Fruit fly (Drosophila melanogaster): ENCODE data around the gene ppk19.

ppk19 gene

dm6 chr3R:29699220-29699619 is 27.0 kb downstream of the ppk19 start (continued):
- TF ChIP-seq CG7839 (tag; optimal IDR thresholded peaks at IDR 0.05) (no peak), CG2199 (GFP tag; IDR thresholded peaks at IDR 0.05) (no peak), CG14050 (GFP tag; IDR thresholded peaks at IDR 0.05) (no peak), cato (GFP tag; optimal IDR thresholded peaks at IDR 0.05; ENCODE audit: borderline replicate concordance) (no peak), zfh1 (GFP tag; IDR thresholded peaks at IDR 0.05) (peak; percentile 72), CG4820 (GFP tag; optimal IDR thresholded peaks at IDR 0.05) (no peak), Eip74EF (GFP tag; optimal IDR thresholded peaks at IDR 0.05) (peak in 1 of 2 experiments; percentile 13), CG10366 (GFP tag; IDR thresholded peaks at IDR 0.05) (peak; percentile 35; the same call in 1 of the 2 replicates), toy (GFP tag; IDR thresholded peaks at IDR 0.05) (no peak), CG3163 (GFP tag; optimal IDR thresholded peaks at IDR 0.05) (no peak), CG1529 (GFP tag; optimal IDR thresholded peaks at IDR 0.05) (no peak), salm (tag; optimal IDR thresholded peaks at IDR 0.05) (peak; percentile 3), Dip2 (GFP tag; IDR thresholded peaks at IDR 0.05) (no peak), al (GFP tag; IDR thresholded peaks at IDR 0.05) (no peak), CG15696 (tag; optimal IDR thresholded peaks at IDR 0.05) (no peak), CG12299 (tag; optimal IDR thresholded peaks at IDR 0.05) (no peak), Tbp (GFP tag; optimal IDR thresholded peaks at IDR 0.05) (no peak), CkIIα-i1 (GFP tag; IDR thresholded peaks at IDR 0.05) (no peak), CG4617 (GFP tag; optimal IDR thresholded peaks at IDR 0.05; ENCODE audit: borderline replicate concordance) (no peak), cad (GFP tag; optimal IDR thresholded peaks at IDR 0.05) (no peak), Kr (GFP tag; optimal IDR thresholded peaks at IDR 0.05) (no peak), Doc3 (GFP tag; IDR thresholded peaks at IDR 0.05; ENCODE audit: partially characterized antibody) (no peak), Six4 (GFP tag; optimal IDR thresholded peaks at IDR 0.05) (no peak), CG9609 (GFP tag; optimal IDR thresholded peaks at IDR 0.05) (no peak), Neu2 (GFP tag; optimal IDR thresholded peaks at IDR 0.05; ENCODE audit: borderline replicate concordance) (no peak), PHDP (tag; optimal IDR thresholded peaks at IDR 0.05) (no peak), ttk (GFP tag; IDR thresholded peaks at IDR 0.05) (peak; percentile 66; the same call in 1 of the 2 replicates), nerfin-2 (GFP tag; IDR thresholded peaks at IDR 0.05; ENCODE audit: partially characterized antibody) (no peak), tio (GFP tag; optimal IDR thresholded peaks at IDR 0.05) (no peak), hth (optimal IDR thresholded peaks at IDR 0.05) (no peak), gce (GFP tag; IDR thresholded peaks at IDR 0.05) (no peak), CG16815 (GFP tag; optimal IDR thresholded peaks at IDR 0.05) (no peak), Rx (GFP tag; IDR thresholded peaks at IDR 0.05) (no peak; the same call in 1 of the 2 replicates), ac (GFP tag; optimal IDR thresholded peaks at IDR 0.05) (no peak), CG11093 (GFP tag; IDR thresholded peaks at IDR 0.05) (peak; percentile 41; the same call in 1 of the 3 replicates), ara (GFP tag; IDR thresholded peaks at IDR 0.05) (peak; percentile 76), bab2 (GFP tag; optimal IDR thresholded peaks at IDR 0.05) (peak; percentile 37), CG13424 (tag; optimal IDR thresholded peaks at IDR 0.05) (peak; percentile 18), CG7928 (GFP tag; optimal IDR thresholded peaks at IDR 0.05) (no peak), Drgx (GFP tag; IDR thresholded peaks at IDR 0.05) (peak; percentile 26; the same call in 1 of the 2 replicates), Lpt (GFP tag; optimal IDR thresholded peaks at IDR 0.05) (no peak), dpn (GFP tag; optimal IDR thresholded peaks at IDR 0.05) (peak in 1 of 2 experiments; percentile 28), sob (GFP tag; IDR thresholded peaks at IDR 0.05) (no peak), crc (GFP tag; optimal IDR thresholded peaks at IDR 0.05) (no peak), CG18619 (GFP tag; optimal IDR thresholded peaks at IDR 0.05) (no peak), jumu (GFP tag; optimal IDR thresholded peaks at IDR 0.05) (peak; percentile 46), NFAT (GFP tag; IDR thresholded peaks at IDR 0.05) (no peak), CG2678 (tag; optimal IDR thresholded peaks at IDR 0.05) (no peak), usp (GFP tag; optimal IDR thresholded peaks at IDR 0.05) (no peak), H15 (GFP tag; IDR thresholded peaks at IDR 0.05) (peak; percentile 65; the same call in 1 of the 3 replicates), Sox102F (GFP tag; optimal IDR thresholded peaks at IDR 0.05) (peak; percentile 34), D19A (tag; optimal IDR thresholded peaks at IDR 0.05) (peak; percentile 1)

Data from whole organism, embryonic.